Fruit fly (Drosophila melanogaster) whole organism: ENCODE measurements around the gene Uch.

Experiments
- Dll ChIP-seq: fragments of >200 bp; optimal IDR thresholded peaks from 2 replicates; lab custom pipeline; 2017
- pan ChIP-seq: fragments of >200 bp; optimal IDR thresholded peaks from 2 replicates; lab custom pipeline; 2017
- psq ChIP-seq: fragments of >200 bp; optimal IDR thresholded peaks from 2 replicates; lab custom pipeline; 2017

Uch gene

dm6 chr2L:2163568-2163953 lies 50.5 kb downstream of the Uch start:
- TF ChIP-seq psq (lab: Kevin White, UChicago) (no peak), Dll (lab: Kevin White, UChicago) (no peak), pan (lab: Kevin White, UChicago) (no peak)
